Worm (Caenorhabditis elegans) whole organism, dauer: ENCODE data around the gene F35C11.7.

Source experiments
- unc-62 ChIP-seq: sonication (generic microtip); optimal IDR thresholded peaks from 2 replicates; lab custom pipeline; 2017; ENCODE audit warnings: missing biosample characterization, missing genetic modification reagents, missing genetic modification characterization

The F35C11.7 gene

DNA sequence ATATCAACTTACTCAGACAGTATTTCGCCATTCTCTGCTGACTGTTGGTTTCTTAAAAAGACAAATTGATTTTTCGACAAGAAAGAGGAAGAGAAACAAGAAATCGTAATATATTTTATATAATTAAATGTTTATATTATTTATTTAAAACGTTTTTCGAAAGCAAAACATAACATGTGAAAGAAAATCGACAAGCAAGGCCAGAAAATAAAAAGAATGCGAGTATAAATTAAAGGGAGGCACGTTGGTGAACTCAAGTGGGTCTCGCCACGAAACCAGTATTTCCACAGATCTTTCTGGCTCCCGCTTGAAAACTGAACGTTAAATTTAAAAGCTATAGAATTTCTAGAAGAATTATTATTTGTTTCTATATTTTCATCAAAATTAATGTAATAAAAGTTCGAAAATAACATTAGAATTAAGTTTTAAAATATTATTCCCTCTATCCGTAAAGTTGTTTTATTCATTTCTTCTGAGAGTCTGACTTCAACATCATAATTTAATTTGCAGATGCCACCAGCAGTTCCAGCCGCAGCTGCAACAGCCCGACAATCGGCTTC lies 27.1 kb downstream of the F35C11.7 start, which contains the start of the genes nst-1 and cct-4:
Gene nst-1, minus strand, starts transcription at position 51 of the 560 bp plus-strand sequence.
Gene cct-4, plus strand, starts transcription at position 510 of the 560 bp plus-strand sequence.
- TF ChIP-seq unc-62 (GFP tag; lab: Kevin White, UChicago), result no peak

DNA sequence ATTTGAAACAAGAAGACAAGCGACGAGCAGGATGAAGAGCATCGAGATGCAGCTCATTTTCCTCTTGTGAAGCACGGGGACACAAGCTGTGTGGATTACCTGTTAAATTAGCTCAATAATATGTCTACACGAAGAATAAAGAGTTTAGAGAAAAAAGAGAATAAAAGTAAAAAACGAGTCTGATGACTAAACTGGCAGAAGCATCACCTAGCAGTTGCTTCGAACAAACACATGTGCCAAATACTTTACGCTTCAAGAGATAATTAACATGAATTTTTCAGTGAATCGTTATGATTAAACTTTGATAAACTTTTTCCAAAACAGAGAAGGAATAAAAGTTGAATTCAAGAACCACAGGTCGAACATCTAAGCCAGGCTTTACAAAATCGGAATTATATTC lies 39.2 kb downstream of the F35C11.7 start, which contains the start of gene nlp-55:
Gene nlp-55, minus strand, starts transcription at position 101 of the 400 bp plus-strand sequence.
- no peak for TF ChIP-seq unc-62 (GFP tag; lab: Kevin White, UChicago)
